Fruit fly (Drosophila melanogaster) whole organism, embryonic: Measurements from ENCODE around the gene Ppm1.

Source experiments
- Awh ChIP-seq: fragments of 200-800 bp; sonication (Bioruptor generic); IDR thresholded peaks from 2 replicates; pipeline ENCODE4, ENCODE4 v1.3.6; 2022; ENCODE audit warnings: missing biosample characterization, missing genetic modification characterization
- CG10209 ChIP-seq: fragments of 200-800 bp; sonication (Bioruptor generic); optimal IDR thresholded peaks from 3 replicates; lab custom pipeline; 2017; ENCODE audit warnings: missing biosample characterization, mild to moderate bottlenecking, missing genetic modification characterization, missing genetic modification reagents
- CG11247 ChIP-seq: fragments of 200-800 bp; sonication (Bioruptor generic); IDR thresholded peaks from 2 replicates; pipeline ENCODE4 v1.3.6; 2022; ENCODE audit warnings: missing biosample characterization, missing genetic modification characterization
- CG12659 ChIP-seq: fragments of 200-800 bp; sonication (Bioruptor generic); optimal IDR thresholded peaks from 3 replicates; lab custom pipeline; 2017; ENCODE audit warnings: mild to moderate bottlenecking, missing biosample characterization, missing genetic modification reagents, missing genetic modification characterization
- CG12744 ChIP-seq: fragments of 200-800 bp; sonication (Bioruptor generic); optimal IDR thresholded peaks from 2 replicates; lab custom pipeline; 2016; ENCODE audit warnings: missing biosample characterization, missing genetic modification characterization
- CG12942 ChIP-seq: fragments of 200-800 bp; sonication (Bioruptor generic); optimal IDR thresholded peaks from 3 replicates; lab custom pipeline; 2016; ENCODE audit warnings: missing biosample characterization, missing genetic modification characterization
- CG13624 ChIP-seq: fragments of 200-800 bp; sonication (Bioruptor generic); optimal IDR thresholded peaks from 2 replicates; lab custom pipeline; 2016; ENCODE audit warnings: missing biosample characterization, missing genetic modification characterization
- CG14965 ChIP-seq: fragments of 200-800 bp; sonication (Bioruptor generic); optimal IDR thresholded peaks from 2 replicates; lab custom pipeline; 2016; ENCODE audit warnings: missing biosample characterization, missing genetic modification characterization, borderline replicate concordance
- CG15011 ChIP-seq: fragments of 200-800 bp; sonication (Bioruptor generic); optimal IDR thresholded peaks from 3 replicates; lab custom pipeline; 2018; ENCODE audit warnings: missing biosample characterization, mild to moderate bottlenecking, missing genetic modification characterization
- CG15696 ChIP-seq: fragments of 200-800 bp; sonication (Bioruptor generic); optimal IDR thresholded peaks from 2 replicates; lab custom pipeline; 2019; ENCODE audit warnings: missing biosample characterization, mild to moderate bottlenecking, missing genetic modification characterization, moderate library complexity
- CG16813 ChIP-seq: fragments of 200-800 bp; sonication (Bioruptor generic); IDR thresholded peaks from 3 replicates; pipeline ENCODE4 v1.3.6; 2022; ENCODE audit warnings: missing biosample characterization, missing genetic modification characterization; ENCODE audit not compliant: partially characterized antibody
- CG17361 ChIP-seq: fragments of 200-800 bp; sonication (Bioruptor generic); IDR thresholded peaks from 3 replicates; pipeline ENCODE4 v1.3.6; 2022; ENCODE audit warnings: missing biosample characterization, missing genetic modification characterization
- CG17829 ChIP-seq: fragments of 200-800 bp; optimal IDR thresholded peaks from 2 replicates; lab custom pipeline; 2019; ENCODE audit warnings: missing biosample characterization, mild to moderate bottlenecking, missing genetic modification characterization, moderate library complexity
- CG33213 ChIP-seq: fragments of 200-800 bp; sonication (Bioruptor generic); optimal IDR thresholded peaks from 3 replicates; lab custom pipeline; 2016; ENCODE audit warnings: missing biosample characterization, missing genetic modification characterization
- CG42726 ChIP-seq: fragments of 200-800 bp; sonication (Bioruptor generic); IDR thresholded peaks from 2 replicates; pipeline ENCODE4 v1.3.6; 2022; ENCODE audit warnings: missing biosample characterization, missing genetic modification characterization; ENCODE audit not compliant: partially characterized antibody
- CG4282 ChIP-seq: fragments of 200-800 bp; sonication (Bioruptor generic); optimal IDR thresholded peaks from 2 replicates; lab custom pipeline; 2016; ENCODE audit warnings: missing biosample characterization, missing genetic modification characterization
- CG4360 ChIP-seq: fragments of 200-800 bp; sonication (Bioruptor generic); IDR thresholded peaks from 2 replicates; pipeline ENCODE4 v1.3.6; 2022; ENCODE audit warnings: missing biosample characterization, missing genetic modification characterization
- CG4707 ChIP-seq: fragments of 200-800 bp; sonication (Bioruptor generic); optimal IDR thresholded peaks from 2 replicates; lab custom pipeline; 2018; ENCODE audit warnings: missing biosample characterization, mild to moderate bottlenecking, missing genetic modification characterization, moderate library complexity
- CG4854 ChIP-seq: fragments of 200-800 bp; sonication (Bioruptor generic); optimal IDR thresholded peaks from 2 replicates; lab custom pipeline; 2016; ENCODE audit warnings: missing biosample characterization, missing genetic modification characterization, inconsistent platforms
- CG7357 ChIP-seq: fragments of 200-800 bp; sonication (Bioruptor generic); IDR thresholded peaks from 3 replicates; pipeline ENCODE4 v1.3.6; 2022; ENCODE audit warnings: missing biosample characterization, missing genetic modification characterization
- CG7963 ChIP-seq: fragments of 200-800 bp; sonication (Bioruptor generic); IDR thresholded peaks from 3 replicates; pipeline ENCODE4 v1.3.6; 2022; ENCODE audit warnings: missing biosample characterization, missing genetic modification characterization; ENCODE audit not compliant: partially characterized antibody
- CG8290 ChIP-seq, 3 experiments: fragments of 200-800 bp; sonication (Bioruptor generic); optimal IDR thresholded peaks; 2 replicates each; lab custom pipeline; 2016 to 2019; ENCODE audit warnings: missing biosample characterization in 3 of 3, missing genetic modification characterization in 3 of 3, mild to moderate bottlenecking in 2 of 3, moderate library complexity in 1 of 3
- CkIIα-i1 ChIP-seq: fragments of 200-800 bp; sonication (Bioruptor generic); IDR thresholded peaks from 2 replicates; pipeline ENCODE4 v1.3.6; 2022; ENCODE audit warnings: missing biosample characterization, missing genetic modification characterization
- Dek ChIP-seq: fragments of 200-800 bp; sonication (Bioruptor generic); optimal IDR thresholded peaks from 3 replicates; lab custom pipeline; 2019; ENCODE audit warnings: missing biosample characterization, mild to moderate bottlenecking, missing genetic modification characterization, moderate library complexity
- Drgx ChIP-seq: fragments of 200-800 bp; sonication (Bioruptor generic); IDR thresholded peaks from 2 replicates; pipeline ENCODE4 v1.3.6; 2022; ENCODE audit warnings: missing biosample characterization, missing genetic modification characterization
- ERR ChIP-seq: fragments of 200-800 bp; sonication (Bioruptor generic); optimal IDR thresholded peaks from 2 replicates; lab custom pipeline; 2016; ENCODE audit warnings: missing biosample characterization, missing genetic modification characterization
- Gsc ChIP-seq: fragments of 200-800 bp; sonication (Bioruptor generic); IDR thresholded peaks from 2 replicates; pipeline ENCODE4 v1.3.6; 2022; ENCODE audit warnings: missing biosample characterization, missing genetic modification characterization
- HLHmδ ChIP-seq: fragments of 200-800 bp; sonication (Bioruptor generic); optimal IDR thresholded peaks from 2 replicates; lab custom pipeline; 2018; ENCODE audit warnings: missing biosample characterization, mild to moderate bottlenecking, missing genetic modification characterization, moderate library complexity
- Mad ChIP-seq: fragments of 200-800 bp; sonication (Bioruptor generic); optimal IDR thresholded peaks from 2 replicates; lab custom pipeline; 2016; ENCODE audit warnings: missing biosample characterization, missing genetic modification characterization
- NC2α ChIP-seq: fragments of 200-800 bp; sonication (Bioruptor generic); optimal IDR thresholded peaks from 2 replicates; lab custom pipeline; 2016; ENCODE audit warnings: missing biosample characterization, missing genetic modification characterization
- Nf-YC ChIP-seq: fragments of 200-800 bp; optimal IDR thresholded peaks from 3 replicates; lab custom pipeline; 2019; ENCODE audit warnings: missing biosample characterization, mild to moderate bottlenecking, missing genetic modification characterization, moderate library complexity
- Ravus ChIP-seq: fragments of 200-800 bp; sonication (Bioruptor generic); IDR thresholded peaks from 2 replicates; pipeline ENCODE4 v1.3.6; 2022; ENCODE audit warnings: missing biosample characterization, missing genetic modification characterization
- Sox100B ChIP-seq: fragments of 200-800 bp; sonication (Bioruptor generic); optimal IDR thresholded peaks from 3 replicates; lab custom pipeline; 2018; ENCODE audit warnings: missing biosample characterization, mild to moderate bottlenecking, missing genetic modification characterization
- Usf ChIP-seq: fragments of 200-800 bp; sonication (Bioruptor generic); optimal IDR thresholded peaks from 2 replicates; lab custom pipeline; 2017; ENCODE audit warnings: missing genotype, missing biosample characterization, missing genetic modification characterization
- ac ChIP-seq: fragments of 200-800 bp; sonication (Bioruptor generic); optimal IDR thresholded peaks from 3 replicates; lab custom pipeline; 2017; ENCODE audit warnings: missing biosample characterization, mild to moderate bottlenecking, missing genetic modification characterization
- aop ChIP-seq: fragments of 200-800 bp; sonication (Bioruptor generic); IDR thresholded peaks from 2 replicates; pipeline ENCODE4 v1.3.6; 2022; ENCODE audit warnings: missing biosample characterization, missing genetic modification characterization
- caup ChIP-seq: fragments of 200-800 bp; sonication (Bioruptor generic); optimal IDR thresholded peaks from 3 replicates; lab custom pipeline; 2017; ENCODE audit warnings: missing biosample characterization, mild to moderate bottlenecking, missing genetic modification characterization, moderate library complexity; ENCODE audit not compliant: severe bottlenecking
- cwo ChIP-seq: fragments of 200-800 bp; sonication (Bioruptor generic); optimal IDR thresholded peaks from 3 replicates; lab custom pipeline; 2017; ENCODE audit warnings: missing biosample characterization, missing genetic modification characterization, mild to moderate bottlenecking, moderate library complexity, missing genetic modification reagents
- danr ChIP-seq: fragments of 200-800 bp; sonication (Bioruptor generic); IDR thresholded peaks from 2 replicates; pipeline ENCODE4 v1.3.6; 2022; ENCODE audit warnings: missing biosample characterization, missing genetic modification characterization
- hbn ChIP-seq: fragments of 200-800 bp; sonication (Bioruptor generic); IDR thresholded peaks from 2 replicates; pipeline ENCODE4 v1.3.6; 2022; ENCODE audit warnings: missing biosample characterization, missing genetic modification characterization; ENCODE audit not compliant: partially characterized antibody
- insv ChIP-seq, 2 experiments: fragments of 200-800 bp; sonication (Bioruptor generic); optimal IDR thresholded peaks; 3 replicates each; lab custom pipeline; 2016 to 2018; ENCODE audit warnings: missing biosample characterization in 2 of 2, missing genetic modification characterization in 2 of 2
- jing ChIP-seq: fragments of 200-800 bp; sonication (Bioruptor generic); optimal IDR thresholded peaks from 2 replicates; lab custom pipeline; 2018; ENCODE audit warnings: missing biosample characterization, mild to moderate bottlenecking, missing genetic modification characterization
- tll ChIP-seq, 2 experiments: fragments of 200-800 bp in 1 of 2; fragments of >200 bp in 1 of 2; sonication (Bioruptor generic) in 1 of 2; optimal IDR thresholded peaks; 2 replicates each; lab custom pipeline; 2017 to 2019; ENCODE audit warnings: missing biosample characterization in 2 of 2, missing genetic modification characterization in 2 of 2, mild to moderate bottlenecking in 1 of 2, moderate library complexity in 1 of 2
- toy ChIP-seq: fragments of 200-800 bp; sonication (Bioruptor generic); IDR thresholded peaks from 2 replicates; pipeline ENCODE4 v1.3.6; 2022; ENCODE audit warnings: missing biosample characterization, missing genetic modification characterization
- vnd ChIP-seq: fragments of 200-800 bp; sonication (Bioruptor generic); IDR thresholded peaks from 3 replicates; pipeline ENCODE4 v1.3.6; 2022; ENCODE audit warnings: missing biosample characterization, missing genetic modification characterization; ENCODE audit not compliant: partially characterized antibody
- wor ChIP-seq: fragments of 200-800 bp; sonication (Bioruptor generic); IDR thresholded peaks from 2 replicates; pipeline ENCODE4 v1.3.6; 2022; ENCODE audit warnings: missing biosample characterization, missing genetic modification characterization

Gene Ppm1

dm6 chr3L:611639-612611 lies 30.8 kb downstream of the Ppm1 start (continued):
- no peak for TF ChIP-seq CG4360 (GFP tag; lab: Robert Waterston, UW)
- no peak for TF ChIP-seq CG8290 (GFP tag; optimal IDR thresholded peaks at IDR 0.05; lab: Kevin White, UChicago)
- TF ChIP-seq CG8290 (tag; optimal IDR thresholded peaks at IDR 0.05; lab: Kevin White, UChicago), result peak; percentile 55 to 96
- peak; percentile 7 for TF ChIP-seq CG17829 (tag; lab: Kevin White, UChicago)
- peak; percentile 81 for TF ChIP-seq caup (GFP tag; lab: Kevin White, UChicago)
- TF ChIP-seq CG4854 (GFP tag; lab: Kevin White, UChicago), result peak; percentile 22
- 0 out of 2 replicates have a peak, but pooled peaks have one; percentile 18 for TF ChIP-seq wor (GFP tag; lab: Robert Waterston, UW)
- TF ChIP-seq ERR (GFP tag; lab: Kevin White, UChicago), result peak; percentile 11
- no peak for TF ChIP-seq vnd (GFP tag; lab: Robert Waterston, UW)
- peak; percentile 53 for TF ChIP-seq NC2α (GFP tag; lab: Kevin White, UChicago)
- TF ChIP-seq CG10209, result peak; percentile 72
- no peak for TF ChIP-seq jing
- TF ChIP-seq Dek (tag; lab: Kevin White, UChicago), result peak; percentile 51
- TF ChIP-seq Mad, result peak; percentile 63
- no peak for TF ChIP-seq Ravus
- TF ChIP-seq toy (GFP tag; lab: Robert Waterston, UW), result peak; percentile 53; the same call in 1 of the 2 replicates
- no peak for TF ChIP-seq hbn (GFP tag; lab: Robert Waterston, UW)
- peak; percentile 16 to 36 for TF ChIP-seq insv (GFP tag; optimal IDR thresholded peaks at IDR 0.05; lab: Kevin White, UChicago)
- no peak for TF ChIP-seq tll (GFP tag; optimal IDR thresholded peaks at IDR 0.05; lab: Kevin White, UChicago)
- TF ChIP-seq Drgx, result peak; percentile 91
- peak; percentile 71 for TF ChIP-seq CG17361
- TF ChIP-seq CG11247, result peak; percentile 76
- peak; percentile 58 for TF ChIP-seq CG13624 (GFP tag; lab: Kevin White, UChicago)
- 0 out of 2 replicates have a peak, but pooled peaks have one; percentile 39 for TF ChIP-seq CG42726 (GFP tag; lab: Robert Waterston, UW)
- no peak for TF ChIP-seq Gsc (GFP tag; lab: Robert Waterston, UW)
- TF ChIP-seq CG33213 (GFP tag; lab: Kevin White, UChicago), result peak; percentile 41
- TF ChIP-seq danr (GFP tag; lab: Robert Waterston, UW), result peak; percentile 60
- TF ChIP-seq CG16813 (GFP tag; lab: Robert Waterston, UW), result no peak
- peak; percentile 38; the same call in 1 of the 2 replicates for TF ChIP-seq aop (GFP tag; lab: Robert Waterston, UW)
- peak; percentile 14 for TF ChIP-seq CG14965
- peak; percentile 47; the same call in 1 of the 3 replicates for TF ChIP-seq CG7357 (GFP tag; lab: Robert Waterston, UW)
- TF ChIP-seq CG12744 (GFP tag; lab: Kevin White, UChicago), result peak; percentile 44
- TF ChIP-seq CkIIα-i1 (GFP tag; lab: Robert Waterston, UW), result 0 out of 2 replicates have a peak, but pooled peaks have one; percentile 29
- no peak for TF ChIP-seq CG7963 (GFP tag; lab: Robert Waterston, UW)
- peak; percentile 82 for TF ChIP-seq Awh (GFP tag; lab: Robert Waterston, UW)
- peak; percentile 43 for TF ChIP-seq CG12942 (GFP tag; lab: Kevin White, UChicago)
- TF ChIP-seq Nf-YC (tag; lab: Kevin White, UChicago), result peak; percentile 70
- TF ChIP-seq cwo (GFP tag; lab: Kevin White, UChicago), result peak; percentile 51
- peak; percentile 5 for TF ChIP-seq CG4707 (GFP tag; lab: Kevin White, UChicago)
- TF ChIP-seq Usf, result peak; percentile 53
- peak; percentile 32 for TF ChIP-seq ac (GFP tag; lab: Kevin White, UChicago)
- peak; percentile 67 for TF ChIP-seq Sox100B (GFP tag; lab: Kevin White, UChicago)
- TF ChIP-seq CG12659 (GFP tag; lab: Kevin White, UChicago), result peak; percentile 79
- TF ChIP-seq HLHmδ (GFP tag; lab: Kevin White, UChicago), result peak; percentile 54
- peak; percentile 59 for TF ChIP-seq CG15011 (GFP tag; lab: Kevin White, UChicago)
- peak; percentile 32 for TF ChIP-seq CG15696
- TF ChIP-seq CG4282, result peak; percentile 43
